Worm (Caenorhabditis elegans): ENCODE measurements around the gene str-55.

DNA sequence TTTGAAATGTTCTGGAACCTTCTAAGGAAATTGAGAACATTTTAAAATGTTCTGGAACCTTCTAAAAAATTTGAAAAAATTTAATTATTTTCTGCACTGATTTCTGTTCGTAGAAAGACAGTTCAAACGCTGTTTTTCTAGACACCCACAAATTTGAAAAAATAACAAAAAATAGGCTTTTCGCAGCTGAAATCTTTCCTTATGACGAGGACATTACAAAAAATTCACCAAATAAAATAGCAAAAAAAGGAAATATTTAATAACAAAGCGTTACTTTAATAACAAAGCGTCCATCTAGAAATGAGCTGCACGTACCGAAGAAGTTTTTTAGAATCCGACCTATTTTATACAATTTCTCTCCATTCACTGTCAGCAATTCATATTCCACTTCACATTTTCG, 26.7 kb upstream of the str-55 start, which contains the start of gene srh-141:
- TF ChIP-seq ztf-29 (GFP tag; IDR thresholded peaks at IDR 0.05) (no peak), klf-2 (GFP tag; conservative IDR thresholded peaks at IDR 0.05) (no peak), ztf-23 (GFP tag; IDR thresholded peaks at IDR 0.05) (no peak), flt-1 (GFP tag; IDR thresholded peaks at IDR 0.05) (no peak), cog-1 (tag; optimal IDR thresholded peaks at IDR 0.05) (no peak), T22C8.4 (GFP tag; IDR thresholded peaks at IDR 0.05) (no peak), med-1 (GFP tag; optimal IDR thresholded peaks at IDR 0.05; ENCODE audit: insufficient read depth) (no peak)

All from whole organism, midembryonic.